Worm (Caenorhabditis elegans) whole organism, mixed stage, embryonic: Measurements from ENCODE around the gene kel-1.

Source experiments
- blmp-1 ChIP-seq: fragments of 150-350 bp; optimal IDR thresholded peaks from 2 replicates; lab custom pipeline; 2014; ENCODE audit warnings: missing biosample characterization, missing genetic modification characterization
- ham-2 ChIP-seq: fragments of 200-800 bp; sonication (Bioruptor generic); optimal IDR thresholded peaks from 2 replicates; lab custom pipeline; 2018; ENCODE audit warnings: mild to moderate bottlenecking, missing genetic modification characterization, missing compliant biosample characterization
- lin-13 ChIP-seq: fragments of 150-350 bp; optimal IDR thresholded peaks from 2 replicates; lab custom pipeline; 2014; ENCODE audit warnings: missing biosample characterization, missing genetic modification characterization
- mab-5 ChIP-seq: fragments of 150-350 bp; optimal IDR thresholded peaks from 2 replicates; lab custom pipeline; 2014; ENCODE audit warnings: missing biosample characterization, missing genetic modification characterization
- nhr-2 ChIP-seq: fragments of 150-350 bp; optimal IDR thresholded peaks from 2 replicates; lab custom pipeline; 2014; ENCODE audit warnings: missing biosample characterization, missing genetic modification characterization
- nhr-237 ChIP-seq: fragments of 150-350 bp; optimal IDR thresholded peaks from 2 replicates; lab custom pipeline; 2014; ENCODE audit warnings: missing biosample characterization, missing genetic modification characterization
- sem-2 ChIP-seq: fragments of 200-800 bp; sonication (Bioruptor generic); optimal IDR thresholded peaks from 2 replicates; lab custom pipeline; 2018; ENCODE audit warnings: mild to moderate bottlenecking, missing genetic modification characterization, missing compliant biosample characterization
- snpc-4 ChIP-seq: fragments of 150-350 bp; optimal IDR thresholded peaks from 2 replicates; lab custom pipeline; 2014; ENCODE audit warnings: missing biosample characterization, missing genetic modification characterization
- unc-39 ChIP-seq: fragments of 150-350 bp; optimal IDR thresholded peaks from 2 replicates; lab custom pipeline; 2014; ENCODE audit warnings: missing biosample characterization, missing genetic modification characterization
- unc-62 ChIP-seq: fragments of 150-350 bp; optimal IDR thresholded peaks from 2 replicates; lab custom pipeline; 2014; ENCODE audit warnings: missing biosample characterization, missing genetic modification reagents, missing genetic modification characterization

DNA sequence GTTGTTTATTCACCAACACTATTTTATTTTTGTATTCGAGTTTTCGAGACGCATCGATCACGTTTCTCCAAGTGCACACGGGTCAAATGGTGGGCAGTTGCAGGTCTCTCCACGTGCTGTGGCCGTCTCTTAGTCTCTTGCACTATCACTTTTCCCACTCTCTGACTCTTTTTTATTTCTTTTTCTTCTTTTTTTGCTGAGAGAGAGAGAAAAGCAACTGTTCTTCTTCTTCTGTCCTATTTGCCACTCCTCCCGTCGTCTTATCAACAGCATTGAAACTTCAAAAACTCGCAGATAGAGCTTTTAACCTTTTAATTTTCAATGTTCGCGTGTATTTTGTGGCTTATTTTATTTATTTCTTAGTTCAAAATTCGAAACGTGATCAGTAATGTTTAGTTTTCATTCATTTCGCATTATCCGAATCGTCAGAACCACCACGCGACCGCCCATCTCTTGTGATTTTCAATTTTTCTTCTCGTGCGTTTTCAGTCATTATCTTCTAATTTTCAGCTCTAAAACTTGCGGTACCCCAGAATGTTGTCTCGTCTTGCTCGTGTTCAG lies 39.9 kb downstream of the kel-1 start, which contains the start of gene alh-8:
- TF ChIP-seq unc-39 (no peak), mab-5 (tag; lab: Kevin White, UChicago) (no peak), nhr-237 (no peak), unc-62 (GFP tag; lab: Kevin White, UChicago) (no peak), snpc-4 (no peak), ham-2 (GFP tag; lab: Kevin White, UChicago) (no peak), nhr-2 (tag; lab: Kevin White, UChicago) (no peak), sem-2 (GFP tag; lab: Kevin White, UChicago) (no peak), lin-13 (tag; lab: Kevin White, UChicago) (no peak), blmp-1 (tag; lab: Kevin White, UChicago) (no peak)
